Worm (Caenorhabditis elegans) whole organism, early embryonic: Measurements from ENCODE around the gene C46F11.4.
"Not testable (repeated sequence)": the region's sequence is repeated elsewhere in the genome, so short reads cannot be mapped to it uniquely, and the experiment has no call there.

Experiments
- ama-1 ChIP-seq: fragments of 150-350 bp; optimal IDR thresholded peaks from 2 replicates; lab custom pipeline; 2014
- ceh-13 ChIP-seq: fragments of 200-800 bp; sonication (Bioruptor generic); optimal IDR thresholded peaks from 2 replicates; lab custom pipeline; 2018; ENCODE audit warnings: mild to moderate bottlenecking, missing genetic modification characterization, missing compliant biosample characterization
- ceh-36 ChIP-seq: sonication (generic microtip); optimal IDR thresholded peaks from 2 replicates; lab custom pipeline; 2016; ENCODE audit warnings: missing genetic modification characterization, inconsistent platforms, missing compliant biosample characterization
- ets-7 ChIP-seq: sonication (generic microtip); optimal IDR thresholded peaks from 2 replicates; lab custom pipeline; 2016; ENCODE audit warnings: missing genotype, missing genetic modification characterization, missing compliant biosample characterization
- sea-1 ChIP-seq: fragments of 200-800 bp; sonication (Bioruptor generic); conservative IDR thresholded peaks from 2 replicates; pipeline ENCODE4 v1.3.6; 2022; ENCODE audit warnings: missing genetic modification characterization, missing compliant biosample characterization
- tbx-11 ChIP-seq: fragments of 200-800 bp; sonication (Bioruptor generic); IDR thresholded peaks from 2 replicates; pipeline ENCODE4 v1.3.6; 2022; ENCODE audit warnings: missing genetic modification characterization, missing compliant biosample characterization
- tbx-37 ChIP-seq: fragments of 200-800 bp; sonication (Bioruptor generic); conservative IDR thresholded peaks from 2 replicates; pipeline ENCODE4 v1.3.6; 2022; ENCODE audit warnings: missing genetic modification reagents, missing genetic modification characterization, missing compliant biosample characterization

DNA sequence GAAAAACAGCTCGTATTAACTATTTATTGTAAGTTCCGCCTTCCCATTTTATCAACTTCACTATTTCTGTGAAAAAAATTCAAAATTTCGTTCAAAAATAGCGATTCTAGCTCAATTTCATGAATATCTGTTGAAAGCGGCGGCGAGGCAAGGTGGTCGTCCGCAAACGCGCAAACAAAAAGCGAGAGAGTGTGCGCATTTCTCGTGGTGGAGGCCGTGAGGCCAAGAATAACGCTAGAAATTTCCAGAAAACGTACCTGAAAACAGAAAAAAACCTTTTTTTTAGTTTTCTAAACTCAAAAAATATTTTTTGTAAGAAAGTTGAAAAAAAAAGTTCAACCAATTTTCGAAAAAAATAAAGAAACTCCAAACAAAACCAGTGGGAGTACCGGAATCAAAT lies 33.1 kb upstream of the C46F11.4 start:
- TF ChIP-seq ama-1; ets-7; tbx-11 (GFP tag; lab: Robert Waterston, UW); ceh-36 (tag; lab: Kevin White, UChicago); tbx-37; ceh-13 (GFP tag; lab: Kevin White, UChicago); sea-1 (GFP tag; lab: Robert Waterston, UW): not testable (repeated sequence)
